Worm (Caenorhabditis elegans): ENCODE data around the gene mcm-5.

The mcm-5 gene

DNA sequence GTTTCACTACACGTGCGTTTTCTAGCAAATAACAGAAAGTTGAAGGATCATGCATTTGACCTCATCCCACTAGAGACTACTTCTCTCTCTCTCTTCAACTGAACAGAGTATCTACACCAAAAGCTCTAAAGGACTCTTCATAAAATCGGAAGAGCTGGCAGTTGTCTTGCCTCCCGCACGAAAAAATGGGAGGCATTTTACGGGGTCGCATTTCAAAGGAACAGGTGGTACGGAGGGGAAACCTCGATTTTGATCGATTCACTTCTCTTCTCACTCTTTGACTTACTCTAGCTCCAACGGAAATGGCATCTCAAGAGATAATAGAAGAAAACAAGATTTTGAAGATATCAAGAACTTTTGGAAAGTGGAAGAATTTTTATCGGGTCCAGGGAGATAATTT is 7.9 kb downstream of the mcm-5 start:
- TF ChIP-seq elt-2 (tag; optimal IDR thresholded peaks at IDR 0.05) (no peak), nhr-23 (tag; optimal IDR thresholded peaks at IDR 0.05) (no peak), sea-2 (GFP tag; optimal IDR thresholded peaks at IDR 0.05) (no peak), fkh-2 (tag; optimal IDR thresholded peaks at IDR 0.05) (no peak), pqm-1 (tag; optimal IDR thresholded peaks at IDR 0.05) (no peak), ceh-9 (tag; optimal IDR thresholded peaks at IDR 0.05) (no peak), nfya-1 (tag; optimal IDR thresholded peaks at IDR 0.05; ENCODE audit: insufficient read depth) (peak; percentile 15), ceh-82 (tag; optimal IDR thresholded peaks at IDR 0.05) (no peak), snpc-4 (tag; optimal IDR thresholded peaks at IDR 0.05) (no peak), mml-1 (tag; optimal IDR thresholded peaks at IDR 0.05) (no peak), nhr-12 (tag; optimal IDR thresholded peaks at IDR 0.05) (no peak), elt-1 (tag; optimal IDR thresholded peaks at IDR 0.05) (no peak), nhr-67 (tag; optimal IDR thresholded peaks at IDR 0.05) (no peak), R02D3.7 (tag; optimal IDR thresholded peaks at IDR 0.05) (no peak), elt-3 (tag; optimal IDR thresholded peaks at IDR 0.05) (no peak), egl-27 (tag; optimal IDR thresholded peaks at IDR 0.05) (no peak), hmg-11 (tag; optimal IDR thresholded peaks at IDR 0.05) (no peak), nhr-28 (tag; optimal IDR thresholded peaks at IDR 0.05) (no peak), lin-39 (tag; optimal IDR thresholded peaks at IDR 0.05) (peak; percentile 4), lsy-12 (tag; optimal IDR thresholded peaks at IDR 0.05) (no peak), tbx-2 (tag; optimal IDR thresholded peaks at IDR 0.05) (no peak), fos-1 (tag; optimal IDR thresholded peaks at IDR 0.05) (no peak), ceh-28 (tag; optimal IDR thresholded peaks at IDR 0.05) (peak; percentile 32), ztf-4 (tag; optimal IDR thresholded peaks at IDR 0.05) (no peak), nhr-76 (tag; optimal IDR thresholded peaks at IDR 0.05) (no peak), aly-2 (tag; optimal IDR thresholded peaks at IDR 0.05) (no peak), jun-1 (tag; optimal IDR thresholded peaks at IDR 0.05) (no peak), ceh-16 (tag; optimal IDR thresholded peaks at IDR 0.05) (no peak), skn-1 (tag; optimal IDR thresholded peaks at IDR 0.05) (no peak), nhr-11 (tag; optimal IDR thresholded peaks at IDR 0.05) (peak; percentile 65), egl-5 (tag; optimal IDR thresholded peaks at IDR 0.05) (peak; percentile 45), ama-1 (optimal IDR thresholded peaks at IDR 0.05) (no peak)

ce11 chrIII:4281955-4282618 is 9.0 kb downstream of the mcm-5 start:
- TF ChIP-seq egl-5 (tag; optimal IDR thresholded peaks at IDR 0.05) (peak; percentile 92), nhr-237 (tag; optimal IDR thresholded peaks at IDR 0.05) (no peak), fos-1 (tag; optimal IDR thresholded peaks at IDR 0.05) (peak; percentile 86), nhr-12 (tag; optimal IDR thresholded peaks at IDR 0.05) (no peak), nhr-25 (tag; optimal IDR thresholded peaks at IDR 0.05) (peak; percentile 99), nhr-67 (tag; optimal IDR thresholded peaks at IDR 0.05) (no peak), unc-62 (GFP tag; optimal IDR thresholded peaks at IDR 0.05) (peak; percentile 98), R02D3.7 (tag; optimal IDR thresholded peaks at IDR 0.05) (peak; percentile 85), unc-39 (tag; optimal IDR thresholded peaks at IDR 0.05) (no peak), ama-1 (optimal IDR thresholded peaks at IDR 0.05) (peak; percentile 62), nhr-28 (tag; optimal IDR thresholded peaks at IDR 0.05) (peak; percentile 40), jun-1 (tag; optimal IDR thresholded peaks at IDR 0.05) (peak; percentile 97), nhr-43 (tag; optimal IDR thresholded peaks at IDR 0.05; ENCODE audit: poor library complexity, severe bottlenecking) (peak; percentile 98), snpc-4 (tag; optimal IDR thresholded peaks at IDR 0.05) (peak; percentile 89), lin-39 (tag; optimal IDR thresholded peaks at IDR 0.05) (peak; percentile 95), ceh-9 (tag; optimal IDR thresholded peaks at IDR 0.05) (no peak), daf-12 (tag; optimal IDR thresholded peaks at IDR 0.05) (peak; percentile 64), zag-1 (tag; optimal IDR thresholded peaks at IDR 0.05) (peak; percentile 75), ztf-4 (tag; optimal IDR thresholded peaks at IDR 0.05) (peak; percentile 85), nhr-11 (tag; optimal IDR thresholded peaks at IDR 0.05) (peak; percentile 92), ztf-11 (tag; optimal IDR thresholded peaks at IDR 0.05) (no peak), elt-3 (tag; optimal IDR thresholded peaks at IDR 0.05) (peak in 1 of 3 experiments; percentile 6), sea-2 (GFP tag; optimal IDR thresholded peaks at IDR 0.05) (peak; percentile 77), mml-1 (tag; optimal IDR thresholded peaks at IDR 0.05) (no peak), nhr-76 (tag; optimal IDR thresholded peaks at IDR 0.05) (peak; percentile 14), elt-2 (tag; optimal IDR thresholded peaks at IDR 0.05) (peak; percentile 95), pqm-1 (tag; optimal IDR thresholded peaks at IDR 0.05) (peak; percentile 74), skn-1 (tag; optimal IDR thresholded peaks at IDR 0.05) (no peak), ceh-16 (tag; optimal IDR thresholded peaks at IDR 0.05) (peak; percentile 37), elt-1 (tag; optimal IDR thresholded peaks at IDR 0.05) (peak; percentile 91), fkh-2 (tag; optimal IDR thresholded peaks at IDR 0.05) (no peak), nhr-77 (tag; optimal IDR thresholded peaks at IDR 0.05) (peak; percentile 35), mdl-1 (tag; optimal IDR thresholded peaks at IDR 0.05) (peak; percentile 93), ceh-28 (tag; optimal IDR thresholded peaks at IDR 0.05) (peak; percentile 96), pha-4 (tag; optimal IDR thresholded peaks at IDR 0.05) (peak; percentile 97), nfya-1 (tag; optimal IDR thresholded peaks at IDR 0.05; ENCODE audit: insufficient read depth) (peak; percentile 99), aly-2 (tag; optimal IDR thresholded peaks at IDR 0.05) (peak; percentile 51), tbx-2 (tag; optimal IDR thresholded peaks at IDR 0.05) (peak; percentile 97), ceh-82 (tag; optimal IDR thresholded peaks at IDR 0.05) (peak; percentile 82), fkh-10 (GFP tag; optimal IDR thresholded peaks at IDR 0.05) (peak; percentile 87), ZK546.5 (tag; optimal IDR thresholded peaks at IDR 0.05) (peak; percentile 27), lin-15B (tag; optimal IDR thresholded peaks at IDR 0.05) (peak; percentile 85), nhr-23 (tag; optimal IDR thresholded peaks at IDR 0.05) (peak; percentile 98), egl-27 (tag; optimal IDR thresholded peaks at IDR 0.05) (peak; percentile 72)
